Worm (Caenorhabditis elegans) whole organism, L4/young adult: ENCODE data around the gene C31H2.14.

Experiments used
- dao-5 ChIP-seq: sonication (generic microtip); optimal IDR thresholded peaks from 2 replicates; lab custom pipeline; 2016; ENCODE audit warnings: missing genotype, missing genetic modification characterization, moderate library complexity, missing compliant biosample characterization
- him-1 ChIP-seq: sonication (generic microtip); optimal IDR thresholded peaks from 2 replicates; lab custom pipeline; 2016; ENCODE audit warnings: missing genotype, missing genetic modification reagents, missing genetic modification characterization, missing compliant biosample characterization

- TF ChIP-seq dao-5 (tag; lab: Kevin White, UChicago), result no peak
- no peak for TF ChIP-seq him-1 (tag; lab: Kevin White, UChicago)
These were observed 41.1 kb upstream of the C31H2.14 start, which contains the start of gene C42D8.9 for ce11 chrX:5106942-5107341.
